Fruit fly (Drosophila melanogaster) whole organism, embryonic: ENCODE data around the gene vsg.

Experiments
- ATbp ChIP-seq: fragments of 200-800 bp; sonication (Bioruptor generic); optimal IDR thresholded peaks from 2 replicates; lab custom pipeline; 2017; ENCODE audit warnings: missing biosample characterization, mild to moderate bottlenecking, missing genetic modification characterization, missing genetic modification reagents
- Aef1 ChIP-seq: fragments of 200-800 bp; sonication (Bioruptor generic); IDR thresholded peaks from 3 replicates; pipeline ENCODE4 v1.3.6; 2022; ENCODE audit warnings: missing biosample characterization, missing genetic modification characterization
- Atf-2 ChIP-seq: fragments of 200-800 bp; sonication (Bioruptor generic); optimal IDR thresholded peaks from 2 replicates; lab custom pipeline; 2016; ENCODE audit warnings: missing biosample characterization, missing genetic modification characterization
- CG10147 ChIP-seq: fragments of 200-800 bp; sonication (Bioruptor generic); optimal IDR thresholded peaks from 2 replicates; lab custom pipeline; 2019; ENCODE audit warnings: missing biosample characterization, mild to moderate bottlenecking, missing genetic modification characterization, moderate library complexity
- CG10209 ChIP-seq: fragments of 200-800 bp; sonication (Bioruptor generic); optimal IDR thresholded peaks from 3 replicates; lab custom pipeline; 2017; ENCODE audit warnings: missing biosample characterization, mild to moderate bottlenecking, missing genetic modification characterization, missing genetic modification reagents
- CG11695 ChIP-seq: fragments of 200-800 bp; sonication (Bioruptor generic); IDR thresholded peaks from 3 replicates; pipeline ENCODE4 v1.3.6; 2022; ENCODE audit warnings: missing biosample characterization, missing genetic modification characterization
- CG12071 ChIP-seq: fragments of 200-800 bp; sonication (Bioruptor generic); optimal IDR thresholded peaks from 3 replicates; lab custom pipeline; 2018; ENCODE audit warnings: missing biosample characterization, mild to moderate bottlenecking, missing genetic modification characterization
- CG12219 ChIP-seq: fragments of 200-800 bp; sonication (Bioruptor generic); optimal IDR thresholded peaks from 3 replicates; lab custom pipeline; 2018; ENCODE audit warnings: missing biosample characterization, mild to moderate bottlenecking, missing genetic modification characterization
- CG1233 ChIP-seq: fragments of 200-800 bp; sonication (Bioruptor generic); optimal IDR thresholded peaks from 4 replicates; lab custom pipeline; 2018; ENCODE audit warnings: missing biosample characterization, mild to moderate bottlenecking, missing genetic modification characterization
- CG12391 ChIP-seq: fragments of 200-800 bp; sonication (Bioruptor generic); optimal IDR thresholded peaks from 3 replicates; lab custom pipeline; 2018; ENCODE audit warnings: missing biosample characterization, mild to moderate bottlenecking, missing genetic modification characterization, moderate library complexity
- CG18619 ChIP-seq: fragments of 200-800 bp; sonication (Bioruptor generic); optimal IDR thresholded peaks from 3 replicates; lab custom pipeline; 2017; ENCODE audit warnings: missing biosample characterization, mild to moderate bottlenecking, missing genetic modification characterization
- CG2202 ChIP-seq: fragments of 200-800 bp; sonication (Bioruptor generic); optimal IDR thresholded peaks from 2 replicates; lab custom pipeline; 2018; ENCODE audit warnings: missing biosample characterization, mild to moderate bottlenecking, missing genetic modification characterization
- CG2889 ChIP-seq: fragments of 200-800 bp; sonication (Bioruptor generic); IDR thresholded peaks from 3 replicates; pipeline ENCODE4 v1.3.6; 2022; ENCODE audit warnings: missing biosample characterization, missing genetic modification characterization
- CG31365 ChIP-seq: fragments of 200-800 bp; sonication (Bioruptor generic); optimal IDR thresholded peaks from 2 replicates; lab custom pipeline; 2018; ENCODE audit warnings: missing biosample characterization, mild to moderate bottlenecking, missing genetic modification characterization
- CG31388 ChIP-seq: fragments of 200-800 bp; sonication (Bioruptor generic); optimal IDR thresholded peaks from 2 replicates; lab custom pipeline; 2016; ENCODE audit warnings: missing biosample characterization, missing genetic modification characterization
- CG33213 ChIP-seq: fragments of 200-800 bp; sonication (Bioruptor generic); optimal IDR thresholded peaks from 3 replicates; lab custom pipeline; 2016; ENCODE audit warnings: missing biosample characterization, missing genetic modification characterization
- CG34376 ChIP-seq: fragments of 200-800 bp; sonication (Bioruptor generic); optimal IDR thresholded peaks from 2 replicates; lab custom pipeline; 2018; ENCODE audit warnings: missing biosample characterization, mild to moderate bottlenecking, missing genetic modification characterization
- CG3847 ChIP-seq: fragments of 200-800 bp; sonication (Bioruptor generic); IDR thresholded peaks from 2 replicates; pipeline ENCODE4 v1.3.6; 2022; ENCODE audit warnings: missing biosample characterization, missing genetic modification characterization
- CG4617 ChIP-seq: fragments of 200-800 bp; sonication (Bioruptor generic); optimal IDR thresholded peaks from 3 replicates; lab custom pipeline; 2016; ENCODE audit warnings: missing biosample characterization, missing genetic modification characterization, borderline replicate concordance
- CG8290 ChIP-seq, 3 experiments: fragments of 200-800 bp; sonication (Bioruptor generic); optimal IDR thresholded peaks; 2 replicates each; lab custom pipeline; 2016 to 2019; ENCODE audit warnings: missing biosample characterization in 3 of 3, missing genetic modification characterization in 3 of 3, mild to moderate bottlenecking in 2 of 3, moderate library complexity in 1 of 3
- CG8478 ChIP-seq: fragments of >200 bp; optimal IDR thresholded peaks from 2 replicates; lab custom pipeline; 2018
- Dbx ChIP-seq: fragments of 200-800 bp; sonication (Bioruptor generic); IDR thresholded peaks from 3 replicates; pipeline ENCODE4 v1.3.6; 2022; ENCODE audit warnings: missing biosample characterization, missing genetic modification characterization
- Dek ChIP-seq: fragments of 200-800 bp; sonication (Bioruptor generic); optimal IDR thresholded peaks from 3 replicates; lab custom pipeline; 2019; ENCODE audit warnings: missing biosample characterization, mild to moderate bottlenecking, missing genetic modification characterization, moderate library complexity
- E2f1 ChIP-seq: fragments of 200-800 bp; sonication (Bioruptor generic); IDR thresholded peaks from 2 replicates; pipeline ENCODE4 v1.3.6; 2022; ENCODE audit warnings: missing biosample characterization, missing genetic modification characterization
- Ets97D ChIP-seq: fragments of 200-800 bp; sonication (Bioruptor generic); optimal IDR thresholded peaks from 3 replicates; lab custom pipeline; 2016; ENCODE audit warnings: missing biosample characterization, missing genetic modification characterization
- Fer2 ChIP-seq: fragments of 200-800 bp; sonication (Bioruptor generic); optimal IDR thresholded peaks from 2 replicates; lab custom pipeline; 2018; ENCODE audit warnings: missing biosample characterization, mild to moderate bottlenecking, missing genetic modification characterization, moderate library complexity
- HmgZ ChIP-seq: fragments of 200-800 bp; sonication (Bioruptor generic); optimal IDR thresholded peaks from 2 replicates; lab custom pipeline; 2018; ENCODE audit warnings: missing biosample characterization, mild to moderate bottlenecking, missing genetic modification characterization
- NFAT ChIP-seq: fragments of 200-800 bp; sonication (Bioruptor generic); IDR thresholded peaks from 2 replicates; pipeline ENCODE4 v1.3.6; 2022; ENCODE audit warnings: missing biosample characterization, missing genetic modification characterization
- Rfx ChIP-seq: fragments of 200-800 bp; sonication (Bioruptor generic); IDR thresholded peaks from 2 replicates; pipeline ENCODE4 v1.3.6; 2022; ENCODE audit warnings: missing biosample characterization, missing genetic modification characterization
- Side ChIP-seq: fragments of 200-800 bp; sonication (Bioruptor generic); optimal IDR thresholded peaks from 2 replicates; lab custom pipeline; 2016; ENCODE audit warnings: missing biosample characterization, missing genetic modification characterization
- Sox102F ChIP-seq: fragments of 200-800 bp; sonication (Bioruptor generic); optimal IDR thresholded peaks from 2 replicates; lab custom pipeline; 2018; ENCODE audit warnings: missing biosample characterization, mild to moderate bottlenecking, missing genetic modification characterization, moderate library complexity
- Sry-β ChIP-seq: fragments of 200-800 bp; sonication (Bioruptor generic); optimal IDR thresholded peaks from 2 replicates; lab custom pipeline; 2018; ENCODE audit warnings: missing biosample characterization, mild to moderate bottlenecking, missing genetic modification characterization, moderate library complexity
- Sry-δ ChIP-seq: fragments of 200-800 bp; sonication (Bioruptor generic); optimal IDR thresholded peaks from 2 replicates; lab custom pipeline; 2016; ENCODE audit warnings: missing biosample characterization, missing genetic modification characterization
- Tbp ChIP-seq: fragments of >200 bp; optimal IDR thresholded peaks from 2 replicates; lab custom pipeline; 2018; ENCODE audit warnings: missing biosample characterization, missing genetic modification characterization
- Xrp1 ChIP-seq: fragments of 200-800 bp; sonication (Bioruptor generic); IDR thresholded peaks from 2 replicates; pipeline ENCODE4 v1.3.6; 2022; ENCODE audit warnings: missing biosample characterization, missing genetic modification characterization
- ato ChIP-seq: fragments of 200-800 bp; sonication (Bioruptor generic); IDR thresholded peaks from 2 replicates; pipeline ENCODE4 v1.3.6; 2022; ENCODE audit warnings: missing biosample characterization, missing genetic modification characterization; ENCODE audit not compliant: partially characterized antibody
- croc ChIP-seq: fragments of 200-800 bp; sonication (Bioruptor generic); conservative IDR thresholded peaks from 3 replicates; pipeline ENCODE4 v1.3.6; 2022; ENCODE audit warnings: missing biosample characterization, missing genetic modification characterization
- crol ChIP-seq: fragments of 200-800 bp; sonication (Bioruptor generic); IDR thresholded peaks from 2 replicates; pipeline ENCODE4 v1.3.6; 2022; ENCODE audit warnings: missing biosample characterization, missing genetic modification characterization
- dan ChIP-seq: fragments of 200-800 bp; sonication (Bioruptor generic); IDR thresholded peaks from 2 replicates; pipeline ENCODE4 v1.3.6; 2022; ENCODE audit warnings: missing biosample characterization, missing genetic modification characterization
- danr ChIP-seq: fragments of 200-800 bp; sonication (Bioruptor generic); IDR thresholded peaks from 2 replicates; pipeline ENCODE4 v1.3.6; 2022; ENCODE audit warnings: missing biosample characterization, missing genetic modification characterization
- dimm ChIP-seq: fragments of 200-800 bp; sonication (Bioruptor generic); IDR thresholded peaks from 2 replicates; pipeline ENCODE4 v1.3.6; 2022; ENCODE audit warnings: missing biosample characterization, missing genetic modification characterization
- disco-r ChIP-seq: fragments of 200-800 bp; sonication (Bioruptor generic); optimal IDR thresholded peaks from 2 replicates; lab custom pipeline; 2016; ENCODE audit warnings: missing biosample characterization, missing genetic modification characterization
- h ChIP-seq: fragments of >200 bp; optimal IDR thresholded peaks from 2 replicates; lab custom pipeline; 2017
- kay ChIP-seq: fragments of 200-800 bp; sonication (Bioruptor generic); optimal IDR thresholded peaks from 2 replicates; lab custom pipeline; 2016; ENCODE audit warnings: missing biosample characterization, missing genetic modification characterization
- luna ChIP-seq: fragments of 200-800 bp; sonication (Bioruptor generic); optimal IDR thresholded peaks from 2 replicates; lab custom pipeline; 2016; ENCODE audit warnings: missing biosample characterization, missing genetic modification characterization
- otp ChIP-seq: fragments of 200-800 bp; sonication (Bioruptor generic); IDR thresholded peaks from 3 replicates; pipeline ENCODE4, ENCODE4 v1.3.6; 2022; ENCODE audit warnings: missing biosample characterization, missing genetic modification characterization
- p53 ChIP-seq: fragments of 200-800 bp; sonication (Bioruptor generic); optimal IDR thresholded peaks from 2 replicates; lab custom pipeline; 2016; ENCODE audit warnings: missing biosample characterization, missing genetic modification characterization
- sens-2 ChIP-seq: fragments of 200-800 bp; sonication (Bioruptor generic); IDR thresholded peaks from 2 replicates; pipeline ENCODE4 v1.3.6; 2022; ENCODE audit warnings: missing biosample characterization, missing genetic modification characterization
- seq ChIP-seq: fragments of 200-800 bp; sonication (Bioruptor generic); IDR thresholded peaks from 2 replicates; pipeline ENCODE4 v1.3.6; 2022; ENCODE audit warnings: missing biosample characterization, missing genetic modification characterization
- stc ChIP-seq: fragments of 200-800 bp; sonication (Bioruptor generic); IDR thresholded peaks from 2 replicates; pipeline ENCODE4 v1.3.6; 2022; ENCODE audit warnings: missing biosample characterization, missing genetic modification characterization
- tna ChIP-seq: fragments of 200-800 bp; sonication (Bioruptor generic); IDR thresholded peaks from 2 replicates; pipeline ENCODE4 v1.3.6; 2022; ENCODE audit warnings: missing biosample characterization, missing genetic modification characterization; ENCODE audit not compliant: partially characterized antibody
- vvl ChIP-seq: fragments of 200-800 bp; sonication (Bioruptor generic); IDR thresholded peaks from 2 replicates; pipeline ENCODE4 v1.3.6; 2022; ENCODE audit warnings: missing biosample characterization, missing genetic modification characterization

Gene vsg

dm6 chr3L:9762036-9762597, 48.0 kb downstream of the vsg start (continued):
- TF ChIP-seq tna (no peak), Aef1 (GFP tag; lab: Robert Waterston, UW) (no peak), dan (GFP tag; lab: Robert Waterston, UW) (no peak), CG12391 (tag; lab: Kevin White, UChicago) (peak; percentile 7), CG3847 (GFP tag; lab: Robert Waterston, UW) (no peak), CG1233 (GFP tag; lab: Kevin White, UChicago) (no peak), danr (GFP tag; lab: Robert Waterston, UW) (no peak), HmgZ (tag; lab: Kevin White, UChicago) (peak; percentile 73), Sox102F (GFP tag; lab: Kevin White, UChicago) (no peak), Xrp1 (GFP tag; lab: Robert Waterston, UW) (0 out of 2 replicates have a peak, but pooled peaks have one; percentile 13), sens-2 (GFP tag; lab: Robert Waterston, UW) (no peak), otp (no peak), stc (GFP tag; lab: Robert Waterston, UW) (no peak), CG4617 (GFP tag; lab: Kevin White, UChicago) (no peak), croc (GFP tag; lab: Robert Waterston, UW) (no peak), disco-r (GFP tag; lab: Kevin White, UChicago) (no peak), Sry-δ (GFP tag; lab: Kevin White, UChicago) (no peak), E2f1 (GFP tag; lab: Robert Waterston, UW) (no peak), Ets97D (GFP tag; lab: Kevin White, UChicago) (peak; percentile 89), Atf-2 (GFP tag; lab: Kevin White, UChicago) (no peak), CG31365 (tag; lab: Kevin White, UChicago) (peak; percentile 24), Fer2 (tag; lab: Kevin White, UChicago) (no peak), seq (GFP tag; lab: Robert Waterston, UW) (no peak; the same call in 1 of the 2 replicates), p53 (no peak), CG2202 (tag; lab: Kevin White, UChicago) (no peak), kay (GFP tag; lab: Kevin White, UChicago) (peak; percentile 4), CG8478 (lab: Kevin White, UChicago) (no peak), CG8290 (GFP tag; optimal IDR thresholded peaks at IDR 0.05; lab: Kevin White, UChicago) (no peak), CG8290 (tag; optimal IDR thresholded peaks at IDR 0.05; lab: Kevin White, UChicago) (peak; percentile 46 to 68), CG11695 (GFP tag; lab: Robert Waterston, UW) (0 out of 3 replicates have a peak, but pooled peaks have one; percentile 15), CG33213 (no peak), dimm (GFP tag; lab: Robert Waterston, UW) (no peak), CG2889 (no peak), NFAT (GFP tag; lab: Robert Waterston, UW) (no peak), CG18619 (peak; percentile 15), Rfx (GFP tag; lab: Robert Waterston, UW) (peak; percentile 45), CG10209 (no peak), CG31388 (GFP tag; lab: Kevin White, UChicago) (no peak), CG12071 (peak; percentile 45), ATbp (GFP tag; lab: Kevin White, UChicago) (no peak), vvl (GFP tag; lab: Robert Waterston, UW) (0 out of 2 replicates have a peak, but pooled peaks have one; percentile 41), crol (GFP tag; lab: Robert Waterston, UW) (no peak), CG34376 (peak; percentile 36), CG10147 (GFP tag; lab: Kevin White, UChicago) (no peak), CG12219 (GFP tag; lab: Kevin White, UChicago) (peak; percentile 30), Side (GFP tag; lab: Kevin White, UChicago) (no peak), Dbx (GFP tag; lab: Robert Waterston, UW) (peak; percentile 38; the same call in 1 of the 3 replicates), ato (GFP tag; lab: Robert Waterston, UW) (no peak), Dek (no peak), luna (GFP tag; lab: Kevin White, UChicago) (no peak), Tbp (GFP tag; lab: Kevin White, UChicago) (no peak), Sry-β (GFP tag; lab: Kevin White, UChicago) (no peak), h (lab: Kevin White, UChicago) (no peak)
